Fruit fly (Drosophila melanogaster) whole organism, embryonic: ENCODE data around the gene CG17221.
A peak's percentile ranks its signal among the peaks of the same experiment; 100 is the strongest.

ENCODE experiments used
- Asciz ChIP-seq: fragments of 200-800 bp; sonication (Bioruptor generic); optimal IDR thresholded peaks from 2 replicates; lab custom pipeline; 2017; ENCODE audit warnings: missing biosample characterization, mild to moderate bottlenecking, missing genetic modification characterization, missing genetic modification reagents
- Atf-2 ChIP-seq: fragments of 200-800 bp; sonication (Bioruptor generic); optimal IDR thresholded peaks from 2 replicates; lab custom pipeline; 2016; ENCODE audit warnings: missing biosample characterization, missing genetic modification characterization
- Bgb ChIP-seq: fragments of 200-800 bp; sonication (Bioruptor generic); IDR thresholded peaks from 2 replicates; pipeline ENCODE4 v1.3.6; 2022; ENCODE audit warnings: missing biosample characterization, missing genetic modification characterization; ENCODE audit not compliant: partially characterized antibody
- Blimp-1 ChIP-seq: fragments of 200-800 bp; sonication (Bioruptor generic); optimal IDR thresholded peaks from 3 replicates; lab custom pipeline; 2018; ENCODE audit warnings: missing biosample characterization, missing genetic modification characterization, mild to moderate bottlenecking, moderate library complexity, missing genetic modification reagents
- CG13894 ChIP-seq: fragments of 200-800 bp; sonication (Bioruptor generic); optimal IDR thresholded peaks from 3 replicates; lab custom pipeline; 2018; ENCODE audit warnings: missing biosample characterization, mild to moderate bottlenecking, missing genetic modification characterization, moderate library complexity
- CG14667 ChIP-seq: fragments of 200-800 bp; sonication (Bioruptor generic); IDR thresholded peaks from 2 replicates; pipeline ENCODE4 v1.3.6; 2022; ENCODE audit warnings: missing biosample characterization, missing genetic modification characterization
- CG15073 ChIP-seq: fragments of 200-800 bp; sonication (Bioruptor generic); optimal IDR thresholded peaks from 2 replicates; lab custom pipeline; 2016; ENCODE audit warnings: missing biosample characterization, missing genetic modification characterization
- CG1647 ChIP-seq: fragments of 200-800 bp; sonication (Bioruptor generic); optimal IDR thresholded peaks from 3 replicates; lab custom pipeline; 2016; ENCODE audit warnings: missing biosample characterization, missing genetic modification characterization
- CG18599 ChIP-seq: fragments of 200-800 bp; sonication (Bioruptor generic); optimal IDR thresholded peaks from 3 replicates; lab custom pipeline; 2017; ENCODE audit warnings: missing biosample characterization, missing genetic modification characterization, mild to moderate bottlenecking, moderate library complexity, missing genetic modification reagents
- CG2712 ChIP-seq: fragments of 200-800 bp; optimal IDR thresholded peaks from 3 replicates; lab custom pipeline; 2019; ENCODE audit warnings: missing biosample characterization, mild to moderate bottlenecking, missing genetic modification characterization, moderate library complexity
- CG32532 ChIP-seq: fragments of 200-800 bp; sonication (Bioruptor generic); IDR thresholded peaks from 2 replicates; pipeline ENCODE4 v1.3.6; 2022; ENCODE audit warnings: missing biosample characterization, missing genetic modification characterization
- CG34422 ChIP-seq: fragments of 200-800 bp; sonication (Bioruptor generic); IDR thresholded peaks from 3 replicates; pipeline ENCODE4 v1.3.6; 2022; ENCODE audit warnings: missing biosample characterization, missing genetic modification characterization
- CG3838 ChIP-seq: fragments of 200-800 bp; sonication (Bioruptor generic); optimal IDR thresholded peaks from 3 replicates; lab custom pipeline; 2016; ENCODE audit warnings: missing biosample characterization, missing genetic modification characterization
- CG7745 ChIP-seq: fragments of 200-800 bp; sonication (Bioruptor generic); optimal IDR thresholded peaks from 2 replicates; lab custom pipeline; 2018; ENCODE audit warnings: missing biosample characterization, mild to moderate bottlenecking, missing genetic modification characterization, moderate library complexity
- CG8765 ChIP-seq: fragments of 200-800 bp; sonication (Bioruptor generic); IDR thresholded peaks from 2 replicates; pipeline ENCODE4 v1.3.6; 2022; ENCODE audit warnings: missing biosample characterization, missing genetic modification characterization
- Med ChIP-seq: fragments of 200-800 bp; sonication (Bioruptor generic); peaks from one replicate; lab custom pipeline; 2016; ENCODE audit warnings: missing biosample characterization, missing genetic modification characterization, mild to moderate bottlenecking, inconsistent platforms, moderate library complexity
- PHDP ChIP-seq: fragments of 200-800 bp; sonication (Bioruptor generic); optimal IDR thresholded peaks from 3 replicates; lab custom pipeline; 2018; ENCODE audit warnings: missing biosample characterization, mild to moderate bottlenecking, missing genetic modification characterization, moderate library complexity
- Pdp1 ChIP-seq, 2 experiments: fragments of 200-800 bp; sonication (Bioruptor generic); optimal IDR thresholded peaks; 3 replicates each; lab custom pipeline; 2016; ENCODE audit warnings: missing biosample characterization in 2 of 2, missing genetic modification characterization in 2 of 2, mild to moderate bottlenecking in 1 of 2, moderate library complexity in 1 of 2
- Spps ChIP-seq: fragments of 200-800 bp; sonication (Bioruptor generic); optimal IDR thresholded peaks from 2 replicates; lab custom pipeline; 2018; ENCODE audit warnings: missing biosample characterization, mild to moderate bottlenecking, missing genetic modification characterization
- bowl ChIP-seq: fragments of 200-800 bp; sonication (Bioruptor generic); IDR thresholded peaks from 2 replicates; pipeline ENCODE4 v1.3.6; 2022; ENCODE audit warnings: missing biosample characterization, missing genetic modification characterization
- cad ChIP-seq: fragments of >200 bp; optimal IDR thresholded peaks from 2 replicates; lab custom pipeline; 2017; ENCODE audit warnings: missing biosample characterization, missing genetic modification characterization
- croc ChIP-seq: fragments of 200-800 bp; sonication (Bioruptor generic); conservative IDR thresholded peaks from 3 replicates; pipeline ENCODE4 v1.3.6; 2022; ENCODE audit warnings: missing biosample characterization, missing genetic modification characterization
- ham ChIP-seq: fragments of 200-800 bp; sonication (Bioruptor generic); IDR thresholded peaks from 2 replicates; pipeline ENCODE4 v1.3.6; 2022; ENCODE audit warnings: missing biosample characterization, missing genetic modification characterization
- ken ChIP-seq: fragments of 200-800 bp; sonication (Bioruptor generic); IDR thresholded peaks from 3 replicates; pipeline ENCODE4 v1.3.6; 2022; ENCODE audit warnings: missing biosample characterization, missing genetic modification characterization
- nerfin-2 ChIP-seq: fragments of 200-800 bp; sonication (Bioruptor generic); IDR thresholded peaks from 2 replicates; pipeline ENCODE4 v1.3.6; 2022; ENCODE audit warnings: missing biosample characterization, missing genetic modification characterization; ENCODE audit not compliant: partially characterized antibody
- nom ChIP-seq: fragments of 200-800 bp; sonication (Bioruptor generic); optimal IDR thresholded peaks from 2 replicates; lab custom pipeline; 2017; ENCODE audit warnings: missing biosample characterization, missing genetic modification characterization, mild to moderate bottlenecking, moderate library complexity, missing genetic modification reagents
- sc ChIP-seq, 3 experiments: fragments of >200 bp in 2 of 3; fragments of 200-800 bp in 1 of 3; sonication (Bioruptor generic) in 1 of 3; optimal IDR thresholded peaks; 2 replicates in 2 of 3; 3 replicates in 1 of 3; lab custom pipeline; 2017; ENCODE audit warnings: mild to moderate bottlenecking in 1 of 3, missing biosample characterization in 1 of 3, missing genetic modification characterization in 1 of 3, missing genetic modification reagents in 1 of 3
- sd ChIP-seq: fragments of 200-800 bp; sonication (Bioruptor generic); optimal IDR thresholded peaks from 3 replicates; lab custom pipeline; 2018; ENCODE audit warnings: missing biosample characterization, mild to moderate bottlenecking, missing genetic modification characterization, moderate library complexity
- sim ChIP-seq: fragments of 200-800 bp; sonication (Bioruptor generic); IDR thresholded peaks from 2 replicates; pipeline ENCODE4 v1.3.6; 2022; ENCODE audit warnings: missing biosample characterization, missing genetic modification characterization
- tin ChIP-seq: fragments of 200-800 bp; sonication (Bioruptor generic); optimal IDR thresholded peaks from 3 replicates; lab custom pipeline; 2016; ENCODE audit warnings: missing biosample characterization, missing genetic modification characterization
- tll ChIP-seq, 2 experiments: fragments of 200-800 bp in 1 of 2; fragments of >200 bp in 1 of 2; sonication (Bioruptor generic) in 1 of 2; optimal IDR thresholded peaks; 2 replicates each; lab custom pipeline; 2017 to 2019; ENCODE audit warnings: missing biosample characterization in 2 of 2, missing genetic modification characterization in 2 of 2, mild to moderate bottlenecking in 1 of 2, moderate library complexity in 1 of 2
- unc-4 ChIP-seq: fragments of 200-800 bp; sonication (Bioruptor generic); IDR thresholded peaks from 2 replicates; pipeline ENCODE4 v1.3.6; 2022; ENCODE audit warnings: missing biosample characterization, missing genetic modification characterization; ENCODE audit not compliant: partially characterized antibody
- vvl ChIP-seq: fragments of 200-800 bp; sonication (Bioruptor generic); IDR thresholded peaks from 2 replicates; pipeline ENCODE4 v1.3.6; 2022; ENCODE audit warnings: missing biosample characterization, missing genetic modification characterization
- z ChIP-seq: fragments of 200-800 bp; sonication (Bioruptor generic); IDR thresholded peaks from 3 replicates; pipeline ENCODE4 v1.3.6; 2022; ENCODE audit warnings: missing biosample characterization, missing genetic modification characterization
- zen ChIP-seq: fragments of 200-800 bp; sonication (Bioruptor generic); optimal IDR thresholded peaks from 3 replicates; lab custom pipeline; 2018; ENCODE audit warnings: missing biosample characterization, mild to moderate bottlenecking, missing genetic modification characterization, moderate library complexity
- zen2 ChIP-seq: fragments of 200-800 bp; sonication (Bioruptor generic); IDR thresholded peaks from 3 replicates; pipeline ENCODE4 v1.3.6; 2022; ENCODE audit warnings: missing biosample characterization, missing genetic modification characterization; ENCODE audit not compliant: partially characterized antibody

The CG17221 gene

dm6 chr2L:3004601-3005000, 35.2 kb upstream of the CG17221 start (continued):
- TF ChIP-seq Spps (tag; lab: Kevin White, UChicago) (no peak), CG3838 (GFP tag; lab: Kevin White, UChicago) (no peak), ken (GFP tag; lab: Robert Waterston, UW) (0 out of 3 replicates have a peak, but pooled peaks have one; percentile 29), zen (tag; lab: Kevin White, UChicago) (no peak), ham (GFP tag; lab: Robert Waterston, UW) (no peak), croc (GFP tag; lab: Robert Waterston, UW) (no peak), Bgb (GFP tag; lab: Robert Waterston, UW) (no peak), nom (GFP tag; lab: Kevin White, UChicago) (peak; percentile 25), Asciz (GFP tag; lab: Kevin White, UChicago) (no peak), sc (optimal IDR thresholded peaks at IDR 0.05; lab: Kevin White, UChicago) (no peak), sc (GFP tag; optimal IDR thresholded peaks at IDR 0.05; lab: Kevin White, UChicago) (no peak), CG2712 (peak; percentile 1), z (no peak), PHDP (tag; lab: Kevin White, UChicago) (no peak), zen2 (GFP tag; lab: Robert Waterston, UW) (no peak), nerfin-2 (GFP tag; lab: Robert Waterston, UW) (no peak), CG34422 (GFP tag; lab: Robert Waterston, UW) (0 out of 3 replicates have a peak, but pooled peaks have one; percentile 20)

dm6 chr2L:3005483-3005882, 34.3 kb upstream of the CG17221 start:
- TF ChIP-seq croc (GFP tag; lab: Robert Waterston, UW) (no peak), cad (peak; percentile 96), CG18599 (GFP tag; lab: Kevin White, UChicago) (no peak), tll (GFP tag; optimal IDR thresholded peaks at IDR 0.05; lab: Kevin White, UChicago) (peak in 1 of 2 experiments; percentile 77), Med (peak; percentile 32), bowl (GFP tag; lab: Robert Waterston, UW) (no peak), sim (no peak), tin (no peak), Pdp1 (GFP tag; optimal IDR thresholded peaks at IDR 0.05; lab: Kevin White, UChicago) (peak in 1 of 2 experiments; percentile 43), CG15073 (GFP tag; lab: Kevin White, UChicago) (no peak)

- TF ChIP-seq CG1647 (no peak), vvl (GFP tag; lab: Robert Waterston, UW) (peak; percentile 56), CG7745 (peak; percentile 51), unc-4 (GFP tag; lab: Robert Waterston, UW) (no peak), Atf-2 (GFP tag; lab: Kevin White, UChicago) (no peak), CG32532 (GFP tag; lab: Robert Waterston, UW) (no peak), Blimp-1 (peak; percentile 83), CG8765 (GFP tag; lab: Robert Waterston, UW) (no peak), CG14667 (GFP tag; lab: Robert Waterston, UW) (no peak), CG13894 (peak; percentile 39), sd (tag; lab: Kevin White, UChicago) (peak; percentile 71)
Observed at dm6 chr2L:3006194-3006593, 33.6 kb upstream of the CG17221 start.
